Fruit fly (Drosophila melanogaster) whole organism, pupa: Measurements from ENCODE around the gene PXo.
A peak's percentile ranks its signal among the peaks of the same experiment; 100 is the strongest.

Source experiments
- CG10348 ChIP-seq: fragments of 200-800 bp; sonication (Bioruptor generic); IDR thresholded peaks from 2 replicates; pipeline ENCODE4 v1.3.6; 2022; ENCODE audit warnings: missing biosample characterization, missing genetic modification characterization
- CG12605 ChIP-seq: fragments of 200-800 bp; sonication (Bioruptor generic); IDR thresholded peaks from 2 replicates; pipeline ENCODE4 v1.3.6; 2022; ENCODE audit warnings: missing biosample characterization, missing genetic modification characterization
- CG13204 ChIP-seq: fragments of 200-800 bp; sonication (Bioruptor generic); optimal IDR thresholded peaks from 2 replicates; lab custom pipeline; 2018; ENCODE audit warnings: missing biosample characterization, mild to moderate bottlenecking, missing genetic modification characterization, moderate library complexity
- CG14655 ChIP-seq: fragments of 200-800 bp; sonication (Bioruptor generic); optimal IDR thresholded peaks from 3 replicates; lab custom pipeline; 2017; ENCODE audit warnings: mild to moderate bottlenecking, missing biosample characterization, missing genetic modification reagents, missing genetic modification characterization
- CG15710 ChIP-seq: fragments of 200-800 bp; sonication (Bioruptor generic); optimal IDR thresholded peaks from 2 replicates; lab custom pipeline; 2018; ENCODE audit warnings: missing biosample characterization, mild to moderate bottlenecking, missing genetic modification characterization, moderate library complexity
- CG17806 ChIP-seq: fragments of 200-800 bp; sonication (Bioruptor generic); optimal IDR thresholded peaks from 2 replicates; lab custom pipeline; 2018; ENCODE audit warnings: missing biosample characterization, mild to moderate bottlenecking, missing genetic modification characterization, moderate library complexity
- CG32121 ChIP-seq: fragments of 200-800 bp; sonication (Bioruptor generic); IDR thresholded peaks from 2 replicates; pipeline ENCODE4 v1.3.6; 2022; ENCODE audit warnings: missing biosample characterization, missing genetic modification characterization
- CG34367 ChIP-seq: fragments of 200-800 bp; sonication (Bioruptor generic); optimal IDR thresholded peaks from 2 replicates; lab custom pipeline; 2018; ENCODE audit warnings: missing biosample characterization, mild to moderate bottlenecking, missing genetic modification characterization
- CG4496 ChIP-seq: fragments of 200-800 bp; sonication (Bioruptor generic); IDR thresholded peaks from 3 replicates; pipeline ENCODE4 v1.3.6; 2022; ENCODE audit warnings: missing biosample characterization, missing genetic modification characterization
- CG8159 ChIP-seq: fragments of 200-800 bp; sonication (Bioruptor generic); optimal IDR thresholded peaks from 3 replicates; lab custom pipeline; 2018; ENCODE audit warnings: missing biosample characterization, mild to moderate bottlenecking, missing genetic modification characterization, moderate library complexity
- CG8301 ChIP-seq: fragments of 200-800 bp; sonication (Bioruptor generic); optimal IDR thresholded peaks from 2 replicates; lab custom pipeline; 2018; ENCODE audit warnings: missing biosample characterization, mild to moderate bottlenecking, missing genetic modification characterization
- CG9948 ChIP-seq: fragments of 200-800 bp; sonication (Bioruptor generic); optimal IDR thresholded peaks from 2 replicates; lab custom pipeline; 2018; ENCODE audit warnings: missing biosample characterization, mild to moderate bottlenecking, missing genetic modification characterization, moderate library complexity
- D1 ChIP-seq: fragments of 200-800 bp; sonication (Bioruptor generic); optimal IDR thresholded peaks from 2 replicates; lab custom pipeline; 2018; ENCODE audit warnings: missing biosample characterization, mild to moderate bottlenecking, missing genetic modification characterization, moderate library complexity
- EcR ChIP-seq: fragments of 200-800 bp; sonication (Bioruptor generic); optimal IDR thresholded peaks from 3 replicates; lab custom pipeline; 2019; ENCODE audit warnings: missing biosample characterization, missing genetic modification characterization, mild to moderate bottlenecking, moderate library complexity, missing genetic modification reagents
- Ets98B ChIP-seq: fragments of 200-800 bp; sonication (Bioruptor generic); IDR thresholded peaks from 2 replicates; pipeline ENCODE4 v1.3.6; 2022; ENCODE audit warnings: missing biosample characterization, missing genetic modification characterization
- Pif1A ChIP-seq: fragments of 200-800 bp; sonication (Bioruptor generic); optimal IDR thresholded peaks from 3 replicates; lab custom pipeline; 2016; ENCODE audit warnings: missing biosample characterization, missing genetic modification characterization
- Pif1B ChIP-seq: fragments of 200-800 bp; sonication (Bioruptor generic); optimal IDR thresholded peaks from 3 replicates; lab custom pipeline; 2016; ENCODE audit warnings: missing biosample characterization, missing genetic modification characterization
- Snoo ChIP-seq: fragments of 200-800 bp; sonication (Bioruptor generic); optimal IDR thresholded peaks from 3 replicates; lab custom pipeline; 2017; ENCODE audit warnings: missing biosample characterization, mild to moderate bottlenecking, missing genetic modification characterization, inconsistent platforms
- fd96Ca ChIP-seq: fragments of 200-800 bp; sonication (Bioruptor generic); IDR thresholded peaks from 3 replicates; pipeline ENCODE4 v1.3.6; 2022; ENCODE audit warnings: missing biosample characterization, missing genetic modification characterization
- gl ChIP-seq: fragments of 200-800 bp; sonication (Bioruptor generic); optimal IDR thresholded peaks from 2 replicates; lab custom pipeline; 2018; ENCODE audit warnings: missing biosample characterization, mild to moderate bottlenecking, missing genetic modification characterization
- rn ChIP-seq: fragments of 200-800 bp; sonication (Bioruptor generic); IDR thresholded peaks from 2 replicates; pipeline ENCODE4 v1.3.6; 2022; ENCODE audit warnings: missing biosample characterization, missing genetic modification characterization

PXo gene

DNA sequence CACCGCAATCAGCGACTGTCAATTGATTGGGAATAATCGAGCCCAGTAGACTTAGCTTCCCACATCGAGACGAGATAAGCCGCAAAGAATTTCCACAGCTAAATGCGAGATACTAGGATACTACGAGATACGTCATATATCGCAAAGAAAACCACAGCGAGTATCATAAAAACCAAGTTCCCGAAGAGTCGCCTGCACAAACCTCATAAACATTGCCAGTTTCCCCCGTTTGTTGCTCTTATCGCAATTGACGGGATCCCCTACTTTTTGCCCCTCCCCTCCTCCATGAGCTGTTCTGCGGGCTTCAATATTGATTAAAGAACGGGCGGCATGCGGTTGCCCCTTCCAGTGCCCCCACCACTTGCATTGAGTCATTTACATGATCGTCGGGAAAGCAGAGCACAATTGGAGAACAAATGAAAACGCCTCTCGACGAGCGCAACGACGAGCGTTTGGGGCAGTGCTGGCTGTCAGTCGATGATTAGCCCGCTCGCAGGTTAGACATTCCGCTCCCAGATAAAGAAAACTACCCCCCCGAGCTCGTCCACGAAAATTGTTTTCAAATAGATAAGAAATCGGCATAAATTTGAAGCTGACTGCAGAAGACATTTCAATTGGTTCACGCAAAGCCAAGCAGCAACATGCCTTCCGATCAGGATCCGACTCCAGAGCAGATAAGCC lies 1.0 kb upstream of the PXo start, which contains the start of gene CG32407:
Gene CG32407 (plus strand): TSS at position 51 of the 681 bp plus-strand sequence.
- TF ChIP-seq CG9948 (tag; lab: Kevin White, UChicago), result no peak
- peak; percentile 56; the same call in 1 of the 3 replicates for TF ChIP-seq CG4496 (GFP tag; lab: Robert Waterston, UW)
- no peak for TF ChIP-seq gl (tag; lab: Kevin White, UChicago)
- no peak for TF ChIP-seq CG8301 (tag; lab: Kevin White, UChicago)
- peak; percentile 21 for TF ChIP-seq CG34367 (tag; lab: Kevin White, UChicago)
- no peak for TF ChIP-seq CG8159 (tag; lab: Kevin White, UChicago)
- no peak for TF ChIP-seq D1 (tag; lab: Kevin White, UChicago)
- TF ChIP-seq Pif1B (GFP tag; lab: Kevin White, UChicago), result no peak
- no peak for TF ChIP-seq rn (GFP tag; lab: Robert Waterston, UW)
- TF ChIP-seq Pif1A (GFP tag; lab: Kevin White, UChicago), result no peak
- TF ChIP-seq Snoo, result no peak
- no peak for TF ChIP-seq CG12605
- no peak for TF ChIP-seq CG17806 (tag; lab: Kevin White, UChicago)
- peak; percentile 41; the same call in 1 of the 2 replicates for TF ChIP-seq Ets98B
- peak; percentile 76 for TF ChIP-seq CG13204 (GFP tag; lab: Kevin White, UChicago)
- TF ChIP-seq CG32121, result 0 out of 2 replicates have a peak, but pooled peaks have one; percentile 11
- no peak for TF ChIP-seq CG14655 (GFP tag; lab: Kevin White, UChicago)
- TF ChIP-seq fd96Ca (GFP tag; lab: Robert Waterston, UW), result 0 out of 3 replicates have a peak, but pooled peaks have one; percentile 42
- TF ChIP-seq CG10348, result no peak
- no peak for TF ChIP-seq EcR
- no peak for TF ChIP-seq CG15710 (tag; lab: Kevin White, UChicago)

DNA sequence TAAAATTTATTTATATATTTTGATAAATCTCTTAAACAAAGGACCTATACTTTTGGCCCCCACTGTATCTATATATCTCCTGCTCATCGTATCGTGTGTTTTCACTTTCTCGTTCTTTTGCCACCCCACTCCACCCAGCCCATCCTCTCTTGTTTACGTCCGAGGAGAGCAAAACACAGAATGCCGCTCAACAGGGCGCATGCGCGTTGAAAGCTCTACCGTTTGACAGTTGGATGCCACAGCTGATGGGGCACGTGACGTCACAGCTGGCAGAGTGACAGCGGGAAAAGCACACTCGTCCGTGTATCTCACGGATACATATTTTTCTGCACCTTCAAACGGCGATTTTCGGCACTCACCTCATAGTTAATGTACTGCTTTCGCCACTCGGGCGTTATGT lies 338 bp downstream of the PXo start:
- TF ChIP-seq CG34367 (tag; lab: Kevin White, UChicago), result no peak
- no peak for TF ChIP-seq Pif1B (GFP tag; lab: Kevin White, UChicago)
- no peak for TF ChIP-seq fd96Ca (GFP tag; lab: Robert Waterston, UW)
- TF ChIP-seq CG9948 (tag; lab: Kevin White, UChicago), result no peak
- TF ChIP-seq CG8301 (tag; lab: Kevin White, UChicago), result no peak
- no peak for TF ChIP-seq Ets98B
- TF ChIP-seq D1 (tag; lab: Kevin White, UChicago), result no peak
- TF ChIP-seq CG15710 (tag; lab: Kevin White, UChicago), result no peak
- TF ChIP-seq CG12605, result no peak

dm6 chr3L:5907077-5907476 lies 14.0 kb downstream of the PXo start, which contains the start of gene CG13288:
Gene CG13288, plus strand, starts transcription at chr3L:5907381.
- TF ChIP-seq fd96Ca (GFP tag; lab: Robert Waterston, UW) (no peak), Pif1B (GFP tag; lab: Kevin White, UChicago) (no peak), CG12605 (peak; percentile 85), rn (GFP tag; lab: Robert Waterston, UW) (no peak), Snoo (no peak), CG8301 (tag; lab: Kevin White, UChicago) (no peak)

- TF ChIP-seq gl (tag; lab: Kevin White, UChicago) (no peak), CG4496 (GFP tag; lab: Robert Waterston, UW) (no peak), CG8159 (tag; lab: Kevin White, UChicago) (no peak), Ets98B (no peak), CG15710 (tag; lab: Kevin White, UChicago) (no peak), CG10348 (no peak), Pif1A (GFP tag; lab: Kevin White, UChicago) (no peak), CG34367 (tag; lab: Kevin White, UChicago) (no peak), EcR (no peak), fd96Ca (GFP tag; lab: Robert Waterston, UW) (no peak), D1 (tag; lab: Kevin White, UChicago) (no peak), CG17806 (tag; lab: Kevin White, UChicago) (no peak), Snoo (no peak), CG12605 (no peak), rn (GFP tag; lab: Robert Waterston, UW) (no peak), CG32121 (no peak)
Measured at dm6 chr3L:5906599-5906998, 14.5 kb downstream of the PXo start, which contains the start of gene CG10486. Gene CG10486, minus strand, starts transcription at chr3L:5906699.

DNA sequence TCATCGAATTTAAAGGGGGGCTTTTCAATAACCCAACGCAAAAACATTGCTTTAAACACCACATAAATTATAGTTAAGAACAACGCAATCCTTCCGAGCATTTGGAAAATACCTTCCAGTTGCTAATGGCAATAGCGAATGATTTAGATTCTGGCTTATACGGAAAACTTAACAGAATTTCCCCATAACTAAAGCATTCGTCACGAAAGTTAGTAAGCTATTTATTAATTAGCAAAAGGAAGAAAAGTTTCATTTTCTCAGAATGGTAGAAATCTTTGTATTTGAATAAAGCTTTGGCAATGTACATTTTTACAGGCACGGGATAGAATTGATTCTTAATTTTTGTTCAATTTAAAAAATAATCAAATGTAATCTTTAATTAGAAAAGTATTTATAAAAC lies 17.2 kb downstream of the PXo start, which contains the start of gene CG32413:
Gene CG32413 (minus strand): TSS at position 101 of the 400 bp plus-strand sequence.
- TF ChIP-seq Pif1B (GFP tag; lab: Kevin White, UChicago) (no peak), CG8159 (tag; lab: Kevin White, UChicago) (no peak), Ets98B (no peak)

DNA sequence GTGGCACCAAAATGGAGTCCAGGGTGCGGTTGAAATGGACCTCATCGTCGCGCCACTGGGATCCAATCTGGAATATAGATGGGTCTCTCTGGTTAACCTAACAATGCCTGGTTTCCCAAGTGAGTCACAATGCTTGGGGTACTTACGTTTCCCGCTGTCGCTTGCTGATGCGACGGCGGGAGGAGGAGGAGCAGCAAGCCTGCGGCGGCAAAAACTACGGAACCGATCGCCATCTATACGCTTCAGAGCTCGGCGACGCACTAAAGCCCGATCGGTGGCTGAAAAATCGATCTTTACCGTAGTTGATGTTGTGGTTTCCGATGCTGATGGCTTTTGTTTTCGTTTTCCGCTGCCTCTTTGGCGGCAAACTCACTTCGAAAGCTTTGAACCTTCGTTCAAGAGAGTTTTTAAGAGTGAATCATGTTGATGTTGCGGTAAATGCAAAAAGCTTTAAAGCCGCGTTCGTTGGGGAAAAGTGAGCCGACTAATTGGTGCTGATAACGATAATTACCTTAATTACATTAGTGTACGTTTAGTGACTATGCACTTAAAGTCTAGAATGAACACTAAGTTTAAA lies 18.8 kb downstream of the PXo start, which contains the start of gene QC:
Gene QC (minus strand): TSS at position 268 of the 577 bp plus-strand sequence.
- no peak for TF ChIP-seq CG12605
- 0 out of 3 replicates have a peak, but pooled peaks have one; percentile 47 for TF ChIP-seq CG4496 (GFP tag; lab: Robert Waterston, UW)
- TF ChIP-seq CG14655 (GFP tag; lab: Kevin White, UChicago), result no peak
- TF ChIP-seq, all 21 proteins: peak for 1
